Fruit fly (Drosophila melanogaster) whole organism, adult: Measurements from ENCODE around the gene tey.

Experiments used
- CG11617 ChIP-seq: fragments of 200-800 bp; sonication (Bioruptor generic); optimal IDR thresholded peaks from 2 replicates; lab custom pipeline; 2017; ENCODE audit warnings: mild to moderate bottlenecking, missing biosample characterization, missing genetic modification reagents, missing genetic modification characterization
- CG12768 ChIP-seq: fragments of 200-800 bp; sonication (Bioruptor generic); optimal IDR thresholded peaks from 2 replicates; lab custom pipeline; 2017; ENCODE audit warnings: missing biosample characterization, missing genetic modification characterization, mild to moderate bottlenecking, moderate library complexity, missing genetic modification reagents
- CG14711 ChIP-seq: fragments of 200-800 bp; sonication (Bioruptor generic); optimal IDR thresholded peaks from 2 replicates; lab custom pipeline; 2018; ENCODE audit warnings: missing biosample characterization, mild to moderate bottlenecking, missing genetic modification characterization, moderate library complexity
- CG1620 ChIP-seq: fragments of 200-800 bp; sonication (Bioruptor generic); optimal IDR thresholded peaks from 2 replicates; lab custom pipeline; 2016; ENCODE audit warnings: missing biosample characterization, missing genetic modification characterization
- CG33017 ChIP-seq: fragments of 200-800 bp; sonication (Bioruptor generic); optimal IDR thresholded peaks from 2 replicates; lab custom pipeline; 2018; ENCODE audit warnings: missing biosample characterization, mild to moderate bottlenecking, missing genetic modification characterization, moderate library complexity
- CG5204 ChIP-seq: fragments of 200-800 bp; sonication (Bioruptor generic); optimal IDR thresholded peaks from 2 replicates; lab custom pipeline; 2016; ENCODE audit warnings: missing biosample characterization, missing genetic modification characterization
- CG7045 ChIP-seq: fragments of 200-800 bp; sonication (Bioruptor generic); optimal IDR thresholded peaks from 2 replicates; lab custom pipeline; 2017; ENCODE audit warnings: missing biosample characterization, mild to moderate bottlenecking, missing genetic modification characterization
- CG7101 ChIP-seq: fragments of 200-800 bp; sonication (Bioruptor generic); optimal IDR thresholded peaks from 2 replicates; lab custom pipeline; 2018; ENCODE audit warnings: missing biosample characterization, mild to moderate bottlenecking, missing genetic modification characterization, moderate library complexity
- Clk ChIP-seq: fragments of 200-800 bp; sonication (Bioruptor generic); optimal IDR thresholded peaks from 2 replicates; lab custom pipeline; 2017; ENCODE audit warnings: missing biosample characterization, missing genetic modification characterization
- Crg-1 ChIP-seq: fragments of 200-800 bp; sonication (Bioruptor generic); optimal IDR thresholded peaks from 2 replicates; lab custom pipeline; 2016; ENCODE audit warnings: missing biosample characterization, missing genetic modification characterization
- Hr96 ChIP-seq: fragments of 200-800 bp; sonication (Bioruptor generic); optimal IDR thresholded peaks from 2 replicates; lab custom pipeline; 2016; ENCODE audit warnings: missing biosample characterization, missing genetic modification characterization
- Mnt ChIP-seq: fragments of 200-800 bp; sonication (Bioruptor generic); optimal IDR thresholded peaks from 2 replicates; lab custom pipeline; 2016; ENCODE audit warnings: missing biosample characterization, mild to moderate bottlenecking, missing genetic modification characterization
- bab1 ChIP-seq: fragments of 200-800 bp; sonication (Bioruptor generic); optimal IDR thresholded peaks from 3 replicates; lab custom pipeline; 2019; ENCODE audit warnings: missing biosample characterization, mild to moderate bottlenecking, missing genetic modification characterization, moderate library complexity
- cic ChIP-seq: fragments of 200-800 bp; sonication (Bioruptor generic); optimal IDR thresholded peaks from 2 replicates; lab custom pipeline; 2017; ENCODE audit warnings: missing biosample characterization, mild to moderate bottlenecking, missing genetic modification characterization, moderate library complexity
- cnc ChIP-seq, 2 experiments: fragments of >200 bp; optimal IDR thresholded peaks; 2 replicates each; lab custom pipeline; 2017
- kay ChIP-seq: fragments of 200-800 bp; sonication (Bioruptor generic); peaks from one replicate; lab custom pipeline; 2016; ENCODE audit warnings: missing biosample characterization, missing genetic modification characterization, borderline replicate concordance
- ovo ChIP-seq: fragments of 200-800 bp; sonication (Bioruptor generic); optimal IDR thresholded peaks from 2 replicates; lab custom pipeline; 2016; ENCODE audit warnings: missing biosample characterization, missing genetic modification characterization
- pad ChIP-seq: fragments of 200-800 bp; sonication (Bioruptor generic); optimal IDR thresholded peaks from 3 replicates; lab custom pipeline; 2017; ENCODE audit warnings: missing biosample characterization, missing genetic modification characterization, mild to moderate bottlenecking, moderate library complexity, missing genetic modification reagents
- tj ChIP-seq: fragments of 200-800 bp; sonication (Bioruptor generic); optimal IDR thresholded peaks from 3 replicates; lab custom pipeline; 2017; ENCODE audit warnings: missing biosample characterization, mild to moderate bottlenecking, missing genetic modification characterization, moderate library complexity
- toe ChIP-seq: fragments of 200-800 bp; sonication (Bioruptor generic); optimal IDR thresholded peaks from 2 replicates; lab custom pipeline; 2016; ENCODE audit warnings: missing biosample characterization, missing genetic modification characterization

Gene tey

DNA sequence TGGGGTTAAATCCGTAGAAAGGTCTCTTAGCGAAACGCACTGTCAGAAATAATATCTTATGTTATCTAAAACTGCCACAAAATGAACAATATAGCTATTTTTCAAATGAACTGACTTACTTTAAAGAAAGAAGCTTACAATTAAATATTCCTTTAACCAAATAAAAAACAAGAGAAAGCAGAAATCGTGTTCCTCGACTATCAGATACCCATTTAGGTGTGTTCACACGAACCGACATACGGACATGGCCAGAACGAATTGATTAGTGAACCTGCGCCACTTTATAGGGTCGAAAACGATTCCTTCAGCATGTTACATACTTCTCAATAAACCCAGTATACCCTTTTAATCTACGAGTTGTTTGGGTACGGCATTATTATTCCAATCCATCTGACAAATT, 19.6 kb upstream of the tey start:
- TF ChIP-seq CG7101 (no peak), Mnt (GFP tag; lab: Kevin White, UChicago) (no peak), kay (GFP tag; lab: Kevin White, UChicago) (no peak), CG11617 (GFP tag; lab: Kevin White, UChicago) (no peak), Hr96 (no peak), CG33017 (tag; lab: Kevin White, UChicago) (no peak)

dm6 chr3L:19682902-19683301, 19.0 kb upstream of the tey start:
- TF ChIP-seq toe (no peak), Clk (no peak), CG7045 (GFP tag; lab: Kevin White, UChicago) (no peak), CG14711 (no peak), cnc (optimal IDR thresholded peaks at IDR 0.05; lab: Kevin White, UChicago) (no peak), CG33017 (tag; lab: Kevin White, UChicago) (no peak), tj (no peak), Mnt (GFP tag; lab: Kevin White, UChicago) (no peak), CG12768 (no peak), bab1 (GFP tag; lab: Kevin White, UChicago) (no peak), CG1620 (GFP tag; lab: Kevin White, UChicago) (no peak), Crg-1 (GFP tag; lab: Kevin White, UChicago) (no peak), CG7101 (no peak)

DNA sequence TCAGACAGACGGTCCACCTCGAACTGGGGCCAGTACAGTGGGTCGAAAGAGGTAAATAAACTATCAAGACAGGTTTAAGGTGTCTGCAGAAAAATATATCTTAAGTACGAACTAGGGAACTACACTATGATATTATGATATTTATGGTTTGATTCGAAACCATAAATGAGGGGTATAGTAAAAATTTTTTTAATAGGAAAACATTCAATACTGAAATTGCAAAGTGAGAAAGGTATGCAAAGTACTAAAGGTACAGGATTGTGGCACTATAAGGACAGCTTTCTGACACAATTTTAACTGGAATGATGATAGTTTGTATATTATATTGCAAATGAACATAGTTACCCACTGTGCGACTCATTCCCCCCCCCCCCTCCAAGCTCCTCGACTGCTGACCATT, 12.1 kb upstream of the tey start:
- TF ChIP-seq Crg-1 (GFP tag; lab: Kevin White, UChicago), result no peak
- no peak for TF ChIP-seq CG1620 (GFP tag; lab: Kevin White, UChicago)
- no peak for TF ChIP-seq cic
- TF ChIP-seq kay (GFP tag; lab: Kevin White, UChicago), result no peak

- TF ChIP-seq CG7045 (GFP tag; lab: Kevin White, UChicago), result no peak
- no peak for TF ChIP-seq CG5204 (GFP tag; lab: Kevin White, UChicago)
- no peak for TF ChIP-seq toe
- no peak for TF ChIP-seq tj
Measured at dm6 chr3L:19674317-19674716, 10.4 kb upstream of the tey start.

- TF ChIP-seq CG5204 (GFP tag; lab: Kevin White, UChicago) (no peak), CG7101 (no peak)
Measured at dm6 chr3L:19670492-19670891, 6.6 kb upstream of the tey start.

dm6 chr3L:19665059-19665626, 1.2 kb upstream of the tey start:
- no peak for TF ChIP-seq CG5204 (GFP tag; lab: Kevin White, UChicago)
- TF ChIP-seq ovo (GFP tag; lab: Kevin White, UChicago), result no peak
- no peak for TF ChIP-seq tj
- TF ChIP-seq Crg-1 (GFP tag; lab: Kevin White, UChicago), result no peak
- no peak for TF ChIP-seq CG11617 (GFP tag; lab: Kevin White, UChicago)
- TF ChIP-seq bab1 (GFP tag; lab: Kevin White, UChicago), result no peak
- no peak for TF ChIP-seq CG14711
- TF ChIP-seq Mnt (GFP tag; lab: Kevin White, UChicago), result no peak

dm6 chr3L:19662892-19663291, 1.0 kb downstream of the tey start:
- TF ChIP-seq bab1 (GFP tag; lab: Kevin White, UChicago), result no peak
- no peak for TF ChIP-seq CG11617 (GFP tag; lab: Kevin White, UChicago)
- no peak for TF ChIP-seq CG12768
- TF ChIP-seq CG1620 (GFP tag; lab: Kevin White, UChicago), result no peak
- TF ChIP-seq pad (GFP tag; lab: Kevin White, UChicago), result no peak
- TF ChIP-seq cnc (optimal IDR thresholded peaks at IDR 0.05; lab: Kevin White, UChicago), result no peak
- TF ChIP-seq CG5204 (GFP tag; lab: Kevin White, UChicago), result no peak
- no peak for TF ChIP-seq Clk
- no peak for TF ChIP-seq Crg-1 (GFP tag; lab: Kevin White, UChicago)
- TF ChIP-seq cic, result no peak
- TF ChIP-seq Hr96, result no peak
- TF ChIP-seq CG7101, result no peak
- TF ChIP-seq toe, result no peak
- no peak for TF ChIP-seq kay (GFP tag; lab: Kevin White, UChicago)

DNA sequence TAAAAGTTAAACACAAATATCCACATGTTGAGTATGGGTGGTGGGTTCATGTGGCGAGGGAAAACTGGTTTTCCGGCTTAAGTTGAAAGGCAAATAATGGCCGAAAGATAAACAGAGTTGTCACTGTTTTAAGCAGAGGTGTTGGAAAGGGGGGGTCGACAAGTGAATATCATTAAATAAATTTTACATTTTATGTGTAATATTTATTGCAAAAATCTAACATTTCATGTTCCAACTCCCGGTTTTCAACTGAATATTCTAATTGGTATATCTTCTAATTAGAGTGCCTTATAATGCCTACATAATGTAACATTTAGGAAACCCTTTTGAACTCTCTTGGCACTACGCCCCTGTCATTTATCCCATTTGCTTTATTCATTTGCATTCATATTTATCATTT, 8.0 kb downstream of the tey start:
- TF ChIP-seq CG7045 (GFP tag; lab: Kevin White, UChicago) (no peak), CG7101 (no peak), Hr96 (no peak), cnc (optimal IDR thresholded peaks at IDR 0.05; lab: Kevin White, UChicago) (no peak), pad (GFP tag; lab: Kevin White, UChicago) (no peak), CG33017 (tag; lab: Kevin White, UChicago) (no peak), cic (no peak), toe (no peak), CG1620 (GFP tag; lab: Kevin White, UChicago) (no peak), Mnt (GFP tag; lab: Kevin White, UChicago) (no peak), ovo (GFP tag; lab: Kevin White, UChicago) (no peak), CG12768 (no peak), Crg-1 (GFP tag; lab: Kevin White, UChicago) (no peak), Clk (no peak), bab1 (GFP tag; lab: Kevin White, UChicago) (no peak), kay (GFP tag; lab: Kevin White, UChicago) (no peak), CG14711 (no peak), CG11617 (GFP tag; lab: Kevin White, UChicago) (no peak)
